Worm (Caenorhabditis elegans): ENCODE results near the gene abf-4.

ce11 chrV:20522219-20522618 lies 36.0 kb downstream of the abf-4 start, which contains the start of the genes Y38H6C.9 and fbxa-150:
- TF ChIP-seq unc-98 (GFP tag; IDR thresholded peaks at IDR 0.05) (no peak), nhr-77 (tag; optimal IDR thresholded peaks at IDR 0.05) (no peak), mab-9 (GFP tag; IDR thresholded peaks at IDR 0.05) (no peak)
